Fruit fly (Drosophila melanogaster): ENCODE results near the gene Rpn12R.

Rpn12R gene

dm6 chr3L:15034061-15034713 is 8.2 kb downstream of the Rpn12R start:
- TF ChIP-seq CG8159 (tag; optimal IDR thresholded peaks at IDR 0.05) (peak; percentile 51), CG4496 (GFP tag; IDR thresholded peaks at IDR 0.05) (no peak), CG15710 (tag; optimal IDR thresholded peaks at IDR 0.05) (peak; percentile 25), CG14655 (GFP tag; optimal IDR thresholded peaks at IDR 0.05) (peak; percentile 19)

DNA sequence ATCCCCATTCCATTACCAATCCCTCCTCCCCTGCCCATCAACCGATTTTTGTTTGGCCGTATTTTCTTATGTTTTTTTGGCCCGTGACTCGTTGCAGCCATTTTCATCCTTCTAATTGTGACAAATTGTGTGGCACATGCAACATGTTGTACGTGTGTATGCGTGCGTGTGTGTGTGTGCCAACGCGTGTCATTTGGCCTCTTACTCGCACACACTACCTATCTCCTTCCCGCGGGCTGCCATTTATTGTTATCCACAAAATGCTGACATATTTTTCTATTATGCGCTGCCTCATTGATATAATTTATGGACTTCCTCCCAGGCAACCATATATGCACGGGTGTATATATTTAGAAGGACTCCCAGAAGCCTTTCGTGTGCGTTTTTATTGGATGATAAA is 10.6 kb downstream of the Rpn12R start:
- TF ChIP-seq Ets98B (GFP tag; IDR thresholded peaks at IDR 0.05) (no peak), CG15710 (tag; optimal IDR thresholded peaks at IDR 0.05) (no peak), fd96Ca (GFP tag; IDR thresholded peaks at IDR 0.05) (no peak), Pif1A (GFP tag; optimal IDR thresholded peaks at IDR 0.05) (no peak), CG12605 (GFP tag; IDR thresholded peaks at IDR 0.05) (no peak), rn (GFP tag; IDR thresholded peaks at IDR 0.05) (no peak)

dm6 chr3L:15023192-15023591 is 19.2 kb downstream of the Rpn12R start, which contains the start of gene CG32148:
Gene CG32148, plus strand, starts transcription at chr3L:15023492.
- TF ChIP-seq Snoo (tag; optimal IDR thresholded peaks at IDR 0.05): no peak
- no peak for TF ChIP-seq gl (tag; optimal IDR thresholded peaks at IDR 0.05)
- no peak for TF ChIP-seq EcR (GFP tag; optimal IDR thresholded peaks at IDR 0.05)
- TF ChIP-seq Pif1A (GFP tag; optimal IDR thresholded peaks at IDR 0.05): no peak
- TF ChIP-seq CG34367 (tag; optimal IDR thresholded peaks at IDR 0.05): no peak
- no peak for TF ChIP-seq CG17806 (tag; optimal IDR thresholded peaks at IDR 0.05)

DNA sequence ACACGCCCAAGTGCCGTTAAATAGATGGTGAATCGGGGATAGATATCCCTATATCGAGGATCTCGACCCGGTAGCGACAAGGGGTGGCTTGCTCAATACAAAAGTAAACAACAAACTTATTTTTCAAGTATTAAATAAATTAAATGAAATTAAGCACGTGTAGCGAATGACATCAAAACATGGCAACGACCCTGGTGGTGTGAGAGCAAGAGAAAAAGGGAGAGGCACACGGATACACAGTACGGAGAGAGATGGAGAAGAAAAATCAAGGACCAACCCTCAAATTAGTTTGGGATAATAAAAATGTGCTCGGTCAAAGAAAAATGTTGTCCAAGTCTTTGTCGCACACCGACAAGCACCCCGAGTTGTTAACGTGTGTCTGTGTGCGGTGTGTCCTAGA is 21.4 kb downstream of the Rpn12R start:
- no peak for TF ChIP-seq D1 (tag; optimal IDR thresholded peaks at IDR 0.05)
- no peak for TF ChIP-seq CG14655 (GFP tag; optimal IDR thresholded peaks at IDR 0.05)
- no peak for TF ChIP-seq CG17806 (tag; optimal IDR thresholded peaks at IDR 0.05)
- no peak for TF ChIP-seq CG13204 (GFP tag; optimal IDR thresholded peaks at IDR 0.05)
- TF ChIP-seq CG10348 (GFP tag; IDR thresholded peaks at IDR 0.05): no peak
- TF ChIP-seq CG34367 (tag; optimal IDR thresholded peaks at IDR 0.05): no peak
- TF ChIP-seq CG15710 (tag; optimal IDR thresholded peaks at IDR 0.05): no peak
- TF ChIP-seq rn (GFP tag; IDR thresholded peaks at IDR 0.05): no peak
- no peak for TF ChIP-seq fd96Ca (GFP tag; IDR thresholded peaks at IDR 0.05)
- TF ChIP-seq CG4496 (GFP tag; IDR thresholded peaks at IDR 0.05): no peak
- TF ChIP-seq Pif1A (GFP tag; optimal IDR thresholded peaks at IDR 0.05): no peak
- TF ChIP-seq CG32121 (GFP tag; IDR thresholded peaks at IDR 0.05): no peak
- no peak for TF ChIP-seq EcR (GFP tag; optimal IDR thresholded peaks at IDR 0.05)
- TF ChIP-seq Snoo (tag; optimal IDR thresholded peaks at IDR 0.05): no peak
- TF ChIP-seq CG8159 (tag; optimal IDR thresholded peaks at IDR 0.05): no peak
- TF ChIP-seq Ets98B (GFP tag; IDR thresholded peaks at IDR 0.05): no peak
- TF ChIP-seq CG9948 (tag; optimal IDR thresholded peaks at IDR 0.05): no peak

dm6 chr3L:15013957-15014692 is 28.2 kb downstream of the Rpn12R start, which contains the start of gene Reck:
Gene Reck, minus strand, starts transcription at chr3L:15014062.
- TF ChIP-seq CG32121 (GFP tag; IDR thresholded peaks at IDR 0.05) (peak; percentile 91), CG14655 (GFP tag; optimal IDR thresholded peaks at IDR 0.05) (peak; percentile 91), D1 (tag; optimal IDR thresholded peaks at IDR 0.05) (peak; percentile 97), CG8159 (tag; optimal IDR thresholded peaks at IDR 0.05) (peak; percentile 87), EcR (GFP tag; optimal IDR thresholded peaks at IDR 0.05) (peak; percentile 59), CG8301 (tag; optimal IDR thresholded peaks at IDR 0.05) (peak; percentile 87), Pif1B (GFP tag; optimal IDR thresholded peaks at IDR 0.05) (peak; percentile 91), CG15710 (tag; optimal IDR thresholded peaks at IDR 0.05) (peak; percentile 83), rn (GFP tag; IDR thresholded peaks at IDR 0.05) (peak; percentile 75), CG17806 (tag; optimal IDR thresholded peaks at IDR 0.05) (peak; percentile 94), Ets98B (GFP tag; IDR thresholded peaks at IDR 0.05) (peak; percentile 96), CG10348 (GFP tag; IDR thresholded peaks at IDR 0.05) (no peak), Snoo (tag; optimal IDR thresholded peaks at IDR 0.05) (peak; percentile 79), CG4496 (GFP tag; IDR thresholded peaks at IDR 0.05) (peak; percentile 95), CG13204 (GFP tag; optimal IDR thresholded peaks at IDR 0.05) (peak; percentile 54), fd96Ca (GFP tag; IDR thresholded peaks at IDR 0.05) (peak; percentile 74), CG34367 (tag; optimal IDR thresholded peaks at IDR 0.05) (peak; percentile 86), CG12605 (GFP tag; IDR thresholded peaks at IDR 0.05) (peak; percentile 96), Pif1A (GFP tag; optimal IDR thresholded peaks at IDR 0.05) (peak; percentile 90), CG9948 (tag; optimal IDR thresholded peaks at IDR 0.05) (peak; percentile 86), gl (tag; optimal IDR thresholded peaks at IDR 0.05) (peak; percentile 75)

DNA sequence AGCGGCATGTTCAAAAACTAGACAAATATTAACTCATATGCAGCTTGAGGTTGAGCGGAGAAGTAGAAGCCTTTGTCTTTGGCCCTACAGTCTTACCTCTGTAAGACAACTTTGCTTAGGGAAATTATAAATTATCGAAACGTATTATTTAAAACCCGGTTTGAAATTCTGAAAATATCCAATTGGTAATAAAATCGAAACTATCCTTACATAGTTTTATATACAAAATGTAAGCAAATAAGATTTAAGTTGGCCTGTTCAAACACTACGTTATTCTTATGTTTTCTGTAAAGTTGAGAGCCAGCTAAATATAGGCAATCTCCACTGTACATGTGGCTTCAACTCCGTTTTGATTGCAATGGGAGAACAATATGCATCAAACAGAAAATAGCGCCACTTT is 29.1 kb downstream of the Rpn12R start:
- TF ChIP-seq Pif1A (GFP tag; optimal IDR thresholded peaks at IDR 0.05): peak; percentile 46
- no peak for TF ChIP-seq EcR (GFP tag; optimal IDR thresholded peaks at IDR 0.05)
- TF ChIP-seq CG12605 (GFP tag; IDR thresholded peaks at IDR 0.05): 0 out of 2 replicates have a peak, but pooled peaks have one; percentile 14
- TF ChIP-seq CG10348 (GFP tag; IDR thresholded peaks at IDR 0.05): no peak
- TF ChIP-seq CG13204 (GFP tag; optimal IDR thresholded peaks at IDR 0.05): no peak
- TF ChIP-seq CG34367 (tag; optimal IDR thresholded peaks at IDR 0.05): no peak
- TF ChIP-seq CG4496 (GFP tag; IDR thresholded peaks at IDR 0.05): peak; percentile 41; the same call in 1 of the 3 replicates
- TF ChIP-seq CG8301 (tag; optimal IDR thresholded peaks at IDR 0.05): peak; percentile 55
- peak; percentile 1 for TF ChIP-seq Snoo (tag; optimal IDR thresholded peaks at IDR 0.05)
- TF ChIP-seq rn (GFP tag; IDR thresholded peaks at IDR 0.05): no peak
- no peak for TF ChIP-seq CG32121 (GFP tag; IDR thresholded peaks at IDR 0.05)
- TF ChIP-seq CG17806 (tag; optimal IDR thresholded peaks at IDR 0.05): peak; percentile 55
- TF ChIP-seq gl (tag; optimal IDR thresholded peaks at IDR 0.05): no peak
- TF ChIP-seq CG9948 (tag; optimal IDR thresholded peaks at IDR 0.05): peak; percentile 64
- TF ChIP-seq CG15710 (tag; optimal IDR thresholded peaks at IDR 0.05): peak; percentile 71
- TF ChIP-seq CG8159 (tag; optimal IDR thresholded peaks at IDR 0.05): peak; percentile 74
- peak; percentile 60 for TF ChIP-seq CG14655 (GFP tag; optimal IDR thresholded peaks at IDR 0.05)
- TF ChIP-seq Ets98B (GFP tag; IDR thresholded peaks at IDR 0.05): no peak
- no peak for TF ChIP-seq D1 (tag; optimal IDR thresholded peaks at IDR 0.05)
- no peak for TF ChIP-seq Pif1B (GFP tag; optimal IDR thresholded peaks at IDR 0.05)
- no peak for TF ChIP-seq fd96Ca (GFP tag; IDR thresholded peaks at IDR 0.05)
